Comparison of ENCODE assay signal across 4 fruit fly cellular contexts in the genomic region with DNA sequence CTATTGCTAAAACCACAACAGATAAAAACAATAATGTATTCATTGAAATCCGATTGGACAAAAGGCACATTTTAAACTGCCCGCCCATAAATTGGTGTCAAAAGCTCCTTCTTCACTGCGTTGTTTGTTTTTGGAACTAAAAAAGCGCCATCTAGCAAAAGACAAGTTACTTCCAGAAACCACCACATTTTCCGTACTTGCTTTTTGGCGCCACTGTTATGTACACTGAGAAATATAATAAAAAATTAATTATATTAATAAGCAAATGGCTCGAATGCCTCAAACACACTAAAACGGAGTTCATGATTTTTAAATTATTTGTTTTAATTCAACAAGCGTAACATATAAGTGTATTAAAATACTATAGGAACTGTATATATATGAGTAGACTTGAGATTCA.
A peak's percentile ranks its signal among the peaks of the same experiment; 100 is the strongest.
TF ChIP-seq lines count a peak whose summit lies in the region.

No protein-coding gene starts in this region.

TF ChIP-seq in whole organism, embryonic, 481 proteins besides CTCF, POLR2A, EP300 and RAD21 (continued from another document and continues in another):
- TF ChIP-seq hb (GFP tag; IDR thresholded peaks at IDR 0.05; lab: Robert Waterston, UW; ENCODE audit: partially characterized antibody) = no peak
- peak; percentile 81 for TF ChIP-seq onecut (GFP tag; IDR thresholded peaks at IDR 0.05; lab: Robert Waterston, UW)
- peak; percentile 78 for TF ChIP-seq Ssrp (tag; optimal IDR thresholded peaks at IDR 0.05; lab: Kevin White, UChicago)
- TF ChIP-seq Camta (GFP tag; optimal IDR thresholded peaks at IDR 0.05; lab: Kevin White, UChicago) = peak; percentile 65
- no peak for TF ChIP-seq seq (GFP tag; IDR thresholded peaks at IDR 0.05; lab: Robert Waterston, UW)
- TF ChIP-seq grn (GFP tag; optimal IDR thresholded peaks at IDR 0.05; lab: Kevin White, UChicago) = peak; percentile 12
- 0 out of 2 replicates have a peak, but pooled peaks have one; percentile 58 for TF ChIP-seq CG16779 (GFP tag; IDR thresholded peaks at IDR 0.05; lab: Robert Waterston, UW)
- TF ChIP-seq CG10147 (GFP tag; optimal IDR thresholded peaks at IDR 0.05; lab: Kevin White, UChicago) = peak; percentile 76
- peak; percentile 91 for TF ChIP-seq CG2712 (tag; optimal IDR thresholded peaks at IDR 0.05; lab: Kevin White, UChicago)
- TF ChIP-seq fd3F (GFP tag; optimal IDR thresholded peaks at IDR 0.05; lab: Kevin White, UChicago) = peak; percentile 75
- TF ChIP-seq CG15479 (GFP tag; optimal IDR thresholded peaks at IDR 0.05; lab: Kevin White, UChicago) = no peak
- TF ChIP-seq Scr (GFP tag; IDR thresholded peaks at IDR 0.05; lab: Robert Waterston, UW; ENCODE audit: partially characterized antibody) = no peak
- no peak for TF ChIP-seq CG32767 (GFP tag; IDR thresholded peaks at IDR 0.05; lab: Robert Waterston, UW)
- no peak for TF ChIP-seq ash1 (GFP tag; optimal IDR thresholded peaks at IDR 0.05; lab: Kevin White, UChicago)
- TF ChIP-seq D19A (tag; optimal IDR thresholded peaks at IDR 0.05; lab: Kevin White, UChicago) = peak; percentile 79
- peak; percentile 93 for TF ChIP-seq ci (GFP tag; IDR thresholded peaks at IDR 0.05; lab: Robert Waterston, UW)
- TF ChIP-seq slou (GFP tag; optimal IDR thresholded peaks at IDR 0.05; lab: Kevin White, UChicago) = peak; percentile 47
- peak; percentile 75 for TF ChIP-seq CG33213 (GFP tag; optimal IDR thresholded peaks at IDR 0.05; lab: Kevin White, UChicago)
- TF ChIP-seq danr (GFP tag; IDR thresholded peaks at IDR 0.05; lab: Robert Waterston, UW) = peak; percentile 75
- TF ChIP-seq CG18619 (GFP tag; optimal IDR thresholded peaks at IDR 0.05; lab: Kevin White, UChicago) = peak; percentile 75
- TF ChIP-seq MBD-R2 (GFP tag; IDR thresholded peaks at IDR 0.05; lab: Robert Waterston, UW) = peak; percentile 25; the same call in 1 of the 2 replicates
- TF ChIP-seq CG13287 (GFP tag; IDR thresholded peaks at IDR 0.05; lab: Robert Waterston, UW; ENCODE audit: partially characterized antibody) = no peak
- TF ChIP-seq toy (GFP tag; IDR thresholded peaks at IDR 0.05; lab: Robert Waterston, UW) = peak; percentile 47; the same call in 1 of the 2 replicates
- no peak for TF ChIP-seq Trl (optimal IDR thresholded peaks at IDR 0.05; lab: Kevin White, UChicago)
- TF ChIP-seq Trl (GFP tag; optimal IDR thresholded peaks at IDR 0.05; lab: Kevin White, UChicago) = peak; percentile 80
- peak; percentile 20 for TF ChIP-seq Atf3 (GFP tag; optimal IDR thresholded peaks at IDR 0.05; lab: Kevin White, UChicago)
- TF ChIP-seq CG9727 (GFP tag; optimal IDR thresholded peaks at IDR 0.05; lab: Kevin White, UChicago) = peak; percentile 84
- no peak for TF ChIP-seq Hand (GFP tag; optimal IDR thresholded peaks at IDR 0.05; lab: Kevin White, UChicago)
- TF ChIP-seq slp2 (GFP tag; optimal IDR thresholded peaks at IDR 0.05; lab: Kevin White, UChicago) = peak; percentile 55
- peak; percentile 69 for TF ChIP-seq CG6272 (GFP tag; IDR thresholded peaks at IDR 0.05; lab: Robert Waterston, UW)
- peak; percentile 53 for TF ChIP-seq CG12299 (tag; optimal IDR thresholded peaks at IDR 0.05; lab: Kevin White, UChicago)

TF ChIP-seq in whole organism, prepupa, 60 proteins besides CTCF, POLR2A, EP300 and RAD21 (continued from another document and continues in another):
- TF ChIP-seq CG3919 (GFP tag; optimal IDR thresholded peaks at IDR 0.05; lab: Kevin White, UChicago) = peak; percentile 80
- TF ChIP-seq CG15336 (GFP tag; IDR thresholded peaks at IDR 0.05; lab: Robert Waterston, UW) = peak; percentile 76
- TF ChIP-seq Ets96B (tag; optimal IDR thresholded peaks at IDR 0.05; lab: Kevin White, UChicago) = peak; percentile 60
- TF ChIP-seq Gug (GFP tag; IDR thresholded peaks at IDR 0.05; lab: Robert Waterston, UW) = peak; percentile 65
- TF ChIP-seq CG6276 (GFP tag; optimal IDR thresholded peaks at IDR 0.05; lab: Kevin White, UChicago) = peak; percentile 65
- peak; percentile 30 for TF ChIP-seq fd59A (GFP tag; optimal IDR thresholded peaks at IDR 0.05; lab: Kevin White, UChicago)
- TF ChIP-seq CG10631 (GFP tag; optimal IDR thresholded peaks at IDR 0.05; lab: Kevin White, UChicago) = peak; percentile 70
- TF ChIP-seq CG7368 (GFP tag; optimal IDR thresholded peaks at IDR 0.05; lab: Kevin White, UChicago) = peak; percentile 34
- TF ChIP-seq Eip93F (GFP tag; optimal IDR thresholded peaks at IDR 0.05; lab: Kevin White, UChicago) = no peak
- peak; percentile 44 for TF ChIP-seq CG8319 (GFP tag; optimal IDR thresholded peaks at IDR 0.05; lab: Kevin White, UChicago)
- peak; percentile 16 for TF ChIP-seq CG4318 (GFP tag; optimal IDR thresholded peaks at IDR 0.05; lab: Kevin White, UChicago)
- peak; percentile 59 for TF ChIP-seq Sox14 (GFP tag; optimal IDR thresholded peaks at IDR 0.05; lab: Kevin White, UChicago)
- peak; percentile 67 for TF ChIP-seq CG8632 (GFP tag; optimal IDR thresholded peaks at IDR 0.05; lab: Kevin White, UChicago)
- TF ChIP-seq Eip78C (GFP tag; lab: Kevin White, UChicago) = peak; percentile 93
- peak; percentile 49 for TF ChIP-seq dac (GFP tag; optimal IDR thresholded peaks at IDR 0.05; lab: Kevin White, UChicago)
- TF ChIP-seq ss (GFP tag; optimal IDR thresholded peaks at IDR 0.05; lab: Kevin White, UChicago) = peak in 1 of 2 experiments; percentile 3
- peak; percentile 11 for TF ChIP-seq CG9139 (GFP tag; optimal IDR thresholded peaks at IDR 0.05; lab: Kevin White, UChicago)
- TF ChIP-seq Sox15 (GFP tag; optimal IDR thresholded peaks at IDR 0.05; lab: Kevin White, UChicago) = peak; percentile 22
- peak; percentile 79 for TF ChIP-seq svp (GFP tag; lab: Kevin White, UChicago)
- TF ChIP-seq CG34406 (GFP tag; optimal IDR thresholded peaks at IDR 0.05; lab: Kevin White, UChicago) = peak; percentile 73
- TF ChIP-seq CG16779 (tag; optimal IDR thresholded peaks at IDR 0.05; lab: Kevin White, UChicago) = peak; percentile 15
- peak; percentile 71 for TF ChIP-seq Hr39 (GFP tag; optimal IDR thresholded peaks at IDR 0.05; lab: Kevin White, UChicago)
- TF ChIP-seq CG10669 (GFP tag; optimal IDR thresholded peaks at IDR 0.05; lab: Kevin White, UChicago) = peak; percentile 72
- TF ChIP-seq CG6163 (GFP tag; IDR thresholded peaks at IDR 0.05; lab: Robert Waterston, UW) = peak; percentile 87
- peak; percentile 47 for TF ChIP-seq CG11762 (GFP tag; optimal IDR thresholded peaks at IDR 0.05; lab: Kevin White, UChicago; ENCODE audit: insufficient read depth)
- TF ChIP-seq lz (GFP tag; optimal IDR thresholded peaks at IDR 0.05; lab: Kevin White, UChicago) = peak; percentile 77
- peak; percentile 60 for TF ChIP-seq CG1621 (tag; optimal IDR thresholded peaks at IDR 0.05; lab: Kevin White, UChicago)
- no peak for TF ChIP-seq CG6854 (GFP tag; optimal IDR thresholded peaks at IDR 0.05; lab: Kevin White, UChicago)
- peak; percentile 58 for TF ChIP-seq CG6792 (GFP tag; optimal IDR thresholded peaks at IDR 0.05; lab: Kevin White, UChicago)
- peak; percentile 61 for TF ChIP-seq acj6 (GFP tag; optimal IDR thresholded peaks at IDR 0.05; lab: Kevin White, UChicago)
- TF ChIP-seq topi (GFP tag; optimal IDR thresholded peaks at IDR 0.05; lab: Kevin White, UChicago) = peak; percentile 61
- no peak for TF ChIP-seq fkh (GFP tag; optimal IDR thresholded peaks at IDR 0.05; lab: Kevin White, UChicago)
- peak; percentile 78 for TF ChIP-seq esn (GFP tag; optimal IDR thresholded peaks at IDR 0.05; lab: Kevin White, UChicago)

TF ChIP-seq in whole organism, pupa, 21 proteins besides CTCF, POLR2A, EP300 and RAD21 (continued from another document):
- TF ChIP-seq CG8159 (tag; optimal IDR thresholded peaks at IDR 0.05; lab: Kevin White, UChicago) = peak; percentile 69

TF ChIP-seq in whole organism, wandering third instar larva, 38 proteins besides CTCF, POLR2A, EP300 and RAD21 (continued from another document):
- TF ChIP-seq Hr83 (GFP tag; optimal IDR thresholded peaks at IDR 0.05; lab: Kevin White, UChicago; ENCODE audit: poor library complexity, severe bottlenecking) (peak; percentile 80), rgr (GFP tag; optimal IDR thresholded peaks at IDR 0.05; lab: Kevin White, UChicago) (peak; percentile 74), sv (GFP tag; optimal IDR thresholded peaks at IDR 0.05; lab: Kevin White, UChicago) (peak; percentile 66), jim (GFP tag; optimal IDR thresholded peaks at IDR 0.05; lab: Kevin White, UChicago) (no peak), Hr78 (GFP tag; optimal IDR thresholded peaks at IDR 0.05; lab: Kevin White, UChicago) (no peak), Myc (optimal IDR thresholded peaks at IDR 0.05; lab: Kevin White, UChicago) (peak; percentile 89), GATAd (GFP tag; optimal IDR thresholded peaks at IDR 0.05; lab: Kevin White, UChicago) (no peak), psq (GFP tag; optimal IDR thresholded peaks at IDR 0.05; lab: Kevin White, UChicago) (peak; percentile 63), Abd-B (GFP tag; optimal IDR thresholded peaks at IDR 0.05; lab: Kevin White, UChicago) (no peak), sage (GFP tag; optimal IDR thresholded peaks at IDR 0.05; lab: Kevin White, UChicago) (peak; percentile 23)
